Worm (Caenorhabditis elegans) whole organism, L2 larva: ENCODE data around the gene C05C10.5.
A peak's percentile ranks its signal among the peaks of the same experiment; 100 is the strongest.

Experiments
- C34F6.9 ChIP-seq: fragments of 150-350 bp; optimal IDR thresholded peaks from 2 replicates; lab custom pipeline; 2014; ENCODE audit warnings: missing biosample characterization, missing genetic modification characterization
- F13H6.1 ChIP-seq: sonication (generic microtip); optimal IDR thresholded peaks from 2 replicates; lab custom pipeline; 2016; ENCODE audit warnings: missing genetic modification characterization, missing compliant biosample characterization
- R02D3.7 ChIP-seq: fragments of 150-350 bp; optimal IDR thresholded peaks from 2 replicates; lab custom pipeline; 2014; ENCODE audit warnings: missing biosample characterization, missing genetic modification characterization
- Y55F3AM.14 ChIP-seq: fragments of 200-800 bp; sonication (Bioruptor generic); optimal IDR thresholded peaks from 2 replicates; lab custom pipeline; 2018; ENCODE audit warnings: mild to moderate bottlenecking, missing genetic modification characterization, missing compliant biosample characterization
- ZK546.5 ChIP-seq: sonication (generic microtip); optimal IDR thresholded peaks from 2 replicates; lab custom pipeline; 2017; ENCODE audit warnings: missing biosample characterization, missing genetic modification characterization
- aly-2 ChIP-seq: fragments of 150-350 bp; optimal IDR thresholded peaks from 2 replicates; lab custom pipeline; 2014; ENCODE audit warnings: missing biosample characterization, missing genetic modification characterization
- ceh-82 ChIP-seq: fragments of 150-350 bp; optimal IDR thresholded peaks from 2 replicates; lab custom pipeline; 2014; ENCODE audit warnings: missing biosample characterization, missing genetic modification characterization
- crh-2 ChIP-seq: sonication (generic microtip); optimal IDR thresholded peaks from 2 replicates; lab custom pipeline; 2017; ENCODE audit warnings: missing biosample characterization, missing genetic modification characterization
- dmd-4 ChIP-seq: sonication (generic microtip); optimal IDR thresholded peaks from 2 replicates; lab custom pipeline; 2017; ENCODE audit warnings: missing biosample characterization, missing genetic modification characterization
- fos-1 ChIP-seq: fragments of 150-350 bp; optimal IDR thresholded peaks from 2 replicates; lab custom pipeline; 2014; ENCODE audit warnings: missing biosample characterization, missing genetic modification characterization
- lin-13 ChIP-seq: fragments of 150-350 bp; optimal IDR thresholded peaks from 2 replicates; lab custom pipeline; 2014; ENCODE audit warnings: missing biosample characterization, missing genetic modification reagents, missing genetic modification characterization
- mab-5 ChIP-seq: fragments of 150-350 bp; optimal IDR thresholded peaks from 2 replicates; lab custom pipeline; 2014; ENCODE audit warnings: missing biosample characterization, missing genetic modification characterization
- mbf-1 ChIP-seq: sonication (generic microtip); optimal IDR thresholded peaks from 2 replicates; lab custom pipeline; 2017; ENCODE audit warnings: missing biosample characterization, missing genetic modification characterization
- mdl-1 ChIP-seq, 2 experiments: fragments of 150-350 bp in 1 of 2; sonication (generic microtip) in 1 of 2; optimal IDR thresholded peaks; 2 replicates each; lab custom pipeline; 2017; ENCODE audit warnings: missing biosample characterization in 2 of 2, missing genetic modification characterization in 2 of 2
- nhr-11 ChIP-seq: fragments of 150-350 bp; optimal IDR thresholded peaks from 2 replicates; lab custom pipeline; 2014; ENCODE audit warnings: missing biosample characterization, missing genetic modification characterization
- nhr-12 ChIP-seq: fragments of 150-350 bp; optimal IDR thresholded peaks from 2 replicates; lab custom pipeline; 2014; ENCODE audit warnings: missing biosample characterization, missing genetic modification characterization
- nhr-129 ChIP-seq: fragments of 150-350 bp; optimal IDR thresholded peaks from 2 replicates; lab custom pipeline; 2014; ENCODE audit warnings: missing biosample characterization, missing genetic modification characterization
- nhr-21 ChIP-seq: fragments of 150-350 bp; optimal IDR thresholded peaks from 2 replicates; lab custom pipeline; 2014; ENCODE audit warnings: missing biosample characterization, missing genetic modification characterization
- nhr-23 ChIP-seq: fragments of 150-350 bp; optimal IDR thresholded peaks from 2 replicates; lab custom pipeline; 2014; ENCODE audit warnings: missing biosample characterization, missing genetic modification reagents, missing genetic modification characterization
- nhr-237 ChIP-seq: fragments of 150-350 bp; optimal IDR thresholded peaks from 2 replicates; lab custom pipeline; 2014; ENCODE audit warnings: missing biosample characterization, missing genetic modification characterization
- nhr-25 ChIP-seq: fragments of 150-350 bp; sonication (generic microtip); optimal IDR thresholded peaks from 3 replicates; lab custom pipeline; 2014; ENCODE audit warnings: missing biosample characterization, missing genetic modification characterization
- nhr-6 ChIP-seq: fragments of 150-350 bp; optimal IDR thresholded peaks from 2 replicates; lab custom pipeline; 2014; ENCODE audit warnings: missing biosample characterization, missing genetic modification characterization
- peb-1 ChIP-seq: fragments of 150-350 bp; optimal IDR thresholded peaks from 2 replicates; lab custom pipeline; 2014; ENCODE audit warnings: missing biosample characterization, missing genetic modification characterization
- skn-1 ChIP-seq: sonication (generic microtip); optimal IDR thresholded peaks from 2 replicates; lab custom pipeline; 2017; ENCODE audit warnings: missing biosample characterization, missing genetic modification characterization
- sma-9 ChIP-seq, 2 experiments: fragments of 150-350 bp in 1 of 2; sonication (generic microtip) in 1 of 2; optimal IDR thresholded peaks; 2 replicates each; lab custom pipeline; 2014 to 2016; ENCODE audit warnings: missing genetic modification characterization in 2 of 2, mild to moderate bottlenecking in 1 of 2, missing biosample characterization in 1 of 2, missing compliant biosample characterization in 1 of 2, missing genetic modification reagents in 1 of 2, moderate library complexity in 1 of 2
- snpc-4 ChIP-seq: fragments of 150-350 bp; optimal IDR thresholded peaks from 2 replicates; lab custom pipeline; 2014; ENCODE audit warnings: missing biosample characterization, missing genetic modification characterization
- unc-39 ChIP-seq: fragments of 150-350 bp; optimal IDR thresholded peaks from 2 replicates; lab custom pipeline; 2014; ENCODE audit warnings: missing biosample characterization, missing genetic modification characterization
- unc-55 ChIP-seq: fragments of 150-350 bp; sonication (generic microtip); optimal IDR thresholded peaks from 3 replicates; lab custom pipeline; 2014; ENCODE audit warnings: missing biosample characterization, missing genetic modification reagents, missing genetic modification characterization
- zag-1 ChIP-seq: fragments of 150-350 bp; optimal IDR thresholded peaks from 2 replicates; lab custom pipeline; 2014; ENCODE audit warnings: missing biosample characterization, missing genetic modification characterization
- ztf-1 ChIP-seq: fragments of 200-800 bp; sonication (Bioruptor generic); conservative IDR thresholded peaks from 2 replicates; pipeline ENCODE4 v1.3.6; 2022; ENCODE audit warnings: missing genetic modification characterization, missing compliant biosample characterization
- ztf-11 ChIP-seq: sonication (generic microtip); optimal IDR thresholded peaks from 2 replicates; lab custom pipeline; 2017; ENCODE audit warnings: missing biosample characterization, missing genetic modification characterization
- ztf-4 ChIP-seq: fragments of 150-350 bp; optimal IDR thresholded peaks from 2 replicates; lab custom pipeline; 2014; ENCODE audit warnings: missing biosample characterization, missing genetic modification characterization

The C05C10.5 gene

ce11 chrII:9984866-9985336 is 46.1 kb downstream of the C05C10.5 start (continued):
- no peak for TF ChIP-seq ztf-11 (tag; lab: Kevin White, UChicago)
- no peak for TF ChIP-seq nhr-23
- TF ChIP-seq Y55F3AM.14 (GFP tag; lab: Kevin White, UChicago) = peak; percentile 66
- TF ChIP-seq sma-9 (GFP tag; optimal IDR thresholded peaks at IDR 0.05; lab: Kevin White, UChicago) = peak; percentile 92
- no peak for TF ChIP-seq sma-9 (tag; optimal IDR thresholded peaks at IDR 0.05; lab: Kevin White, UChicago)
- TF ChIP-seq mbf-1 (tag; lab: Kevin White, UChicago) = no peak
- TF ChIP-seq nhr-21 (tag; lab: Kevin White, UChicago) = no peak
- peak; percentile 55 for TF ChIP-seq lin-13
- TF ChIP-seq dmd-4 (tag; lab: Kevin White, UChicago) = no peak
- peak; percentile 92 for TF ChIP-seq F13H6.1
- peak; percentile 55 to 63 for TF ChIP-seq mdl-1 (tag; optimal IDR thresholded peaks at IDR 0.05; lab: Kevin White, UChicago)
- peak; percentile 58 for TF ChIP-seq nhr-6 (tag; lab: Kevin White, UChicago)
- TF ChIP-seq nhr-11 (tag; lab: Kevin White, UChicago) = no peak
- peak; percentile 63 for TF ChIP-seq unc-55 (GFP tag; lab: Kevin White, UChicago)
- TF ChIP-seq ZK546.5 (tag; lab: Kevin White, UChicago) = no peak
- TF ChIP-seq snpc-4 (tag; lab: Kevin White, UChicago) = peak; percentile 9
- TF ChIP-seq nhr-129 (tag; lab: Kevin White, UChicago) = peak; percentile 82
- no peak for TF ChIP-seq peb-1
- peak; percentile 31 for TF ChIP-seq ztf-4 (tag; lab: Kevin White, UChicago)

ce11 chrII:9986635-9987575 is 48.1 kb downstream of the C05C10.5 start:
- TF ChIP-seq sma-9 (GFP tag; optimal IDR thresholded peaks at IDR 0.05; lab: Kevin White, UChicago) = peak; percentile 30
- no peak for TF ChIP-seq sma-9 (tag; optimal IDR thresholded peaks at IDR 0.05; lab: Kevin White, UChicago)
- TF ChIP-seq nhr-25 (tag; lab: Kevin White, UChicago) = peak; percentile 54
- TF ChIP-seq zag-1 (tag; lab: Kevin White, UChicago) = no peak
- no peak for TF ChIP-seq C34F6.9 (tag; lab: Kevin White, UChicago)
- TF ChIP-seq ztf-11 (tag; lab: Kevin White, UChicago) = no peak
- peak; percentile 65 for TF ChIP-seq mab-5 (tag; lab: Kevin White, UChicago)
- no peak for TF ChIP-seq ceh-82 (tag; lab: Kevin White, UChicago)

ce11 chrII:9988620-9989019 is 49.8 kb downstream of the C05C10.5 start:
- TF ChIP-seq ztf-1 (GFP tag; lab: Robert Waterston, UW) = no peak
- TF ChIP-seq unc-39 (tag; lab: Kevin White, UChicago) = no peak
- no peak for TF ChIP-seq nhr-237
- no peak for TF ChIP-seq ceh-82 (tag; lab: Kevin White, UChicago)
- no peak for TF ChIP-seq ZK546.5 (tag; lab: Kevin White, UChicago)
- TF ChIP-seq skn-1 (tag; lab: Kevin White, UChicago) = no peak
- TF ChIP-seq aly-2 (tag; lab: Kevin White, UChicago) = no peak
- TF ChIP-seq R02D3.7 (tag; lab: Kevin White, UChicago) = no peak
- TF ChIP-seq C34F6.9 (tag; lab: Kevin White, UChicago) = no peak
- TF ChIP-seq fos-1 = no peak
- TF ChIP-seq nhr-12 = no peak
- TF ChIP-seq nhr-23 = no peak
- TF ChIP-seq F13H6.1 = no peak
- TF ChIP-seq lin-13 = no peak
- no peak for TF ChIP-seq dmd-4 (tag; lab: Kevin White, UChicago)
- no peak for TF ChIP-seq nhr-21 (tag; lab: Kevin White, UChicago)
- no peak for TF ChIP-seq snpc-4 (tag; lab: Kevin White, UChicago)
- no peak for TF ChIP-seq crh-2 (tag; lab: Kevin White, UChicago)

ce11 chrII:9989533-9989932 is 50.7 kb downstream of the C05C10.5 start:
- TF ChIP-seq skn-1 (tag; lab: Kevin White, UChicago) = no peak
- TF ChIP-seq C34F6.9 (tag; lab: Kevin White, UChicago) = peak; percentile 37
- peak; percentile 25 for TF ChIP-seq F13H6.1
- TF ChIP-seq, all 48 proteins: peak for 2
